Fruit fly (Drosophila melanogaster) whole organism, embryonic: ENCODE data around the gene Gr89a.

Experiments used
- Aef1 ChIP-seq: fragments of 200-800 bp; sonication (Bioruptor generic); IDR thresholded peaks from 3 replicates; pipeline ENCODE4 v1.3.6; 2022; ENCODE audit warnings: missing biosample characterization, missing genetic modification characterization
- Atf-2 ChIP-seq: fragments of 200-800 bp; sonication (Bioruptor generic); optimal IDR thresholded peaks from 2 replicates; lab custom pipeline; 2016; ENCODE audit warnings: missing biosample characterization, missing genetic modification characterization
- Atf3 ChIP-seq: fragments of 200-800 bp; sonication (Bioruptor generic); optimal IDR thresholded peaks from 3 replicates; lab custom pipeline; 2016; ENCODE audit warnings: missing biosample characterization, missing genetic modification characterization
- CG1024 ChIP-seq: fragments of 200-800 bp; sonication (Bioruptor generic); IDR thresholded peaks from 2 replicates; pipeline ENCODE4 v1.3.6; 2022; ENCODE audit warnings: missing biosample characterization, missing genetic modification characterization
- CG12104 ChIP-seq: fragments of 200-800 bp; sonication (Bioruptor generic); optimal IDR thresholded peaks from 3 replicates; lab custom pipeline; 2016; ENCODE audit warnings: missing biosample characterization, missing genetic modification characterization
- CG12299 ChIP-seq: fragments of 200-800 bp; sonication (Bioruptor generic); optimal IDR thresholded peaks from 2 replicates; lab custom pipeline; 2018; ENCODE audit warnings: missing biosample characterization, mild to moderate bottlenecking, missing genetic modification characterization
- CG13287 ChIP-seq: fragments of 200-800 bp; sonication (Bioruptor generic); IDR thresholded peaks from 2 replicates; pipeline ENCODE4 v1.3.6; 2022; ENCODE audit warnings: missing biosample characterization, missing genetic modification characterization; ENCODE audit not compliant: partially characterized antibody
- CG17568 ChIP-seq: fragments of 200-800 bp; sonication (Bioruptor generic); optimal IDR thresholded peaks from 2 replicates; lab custom pipeline; 2018; ENCODE audit warnings: missing biosample characterization, mild to moderate bottlenecking, missing genetic modification characterization, moderate library complexity
- CG17912 ChIP-seq: fragments of 200-800 bp; sonication (Bioruptor generic); optimal IDR thresholded peaks from 2 replicates; lab custom pipeline; 2018; ENCODE audit warnings: missing biosample characterization, mild to moderate bottlenecking, missing genetic modification characterization
- CG32767 ChIP-seq: fragments of 200-800 bp; sonication (Bioruptor generic); IDR thresholded peaks from 2 replicates; pipeline ENCODE4 v1.3.6; 2022; ENCODE audit warnings: missing biosample characterization, missing genetic modification characterization
- CG4707 ChIP-seq: fragments of 200-800 bp; sonication (Bioruptor generic); optimal IDR thresholded peaks from 2 replicates; lab custom pipeline; 2018; ENCODE audit warnings: missing biosample characterization, mild to moderate bottlenecking, missing genetic modification characterization, moderate library complexity
- CG5180 ChIP-seq: fragments of 200-800 bp; sonication (Bioruptor generic); optimal IDR thresholded peaks from 3 replicates; lab custom pipeline; 2017; ENCODE audit warnings: missing biosample characterization, missing genetic modification characterization, mild to moderate bottlenecking, moderate library complexity, missing genetic modification reagents
- CG7357 ChIP-seq: fragments of 200-800 bp; sonication (Bioruptor generic); IDR thresholded peaks from 3 replicates; pipeline ENCODE4 v1.3.6; 2022; ENCODE audit warnings: missing biosample characterization, missing genetic modification characterization
- CG7372 ChIP-seq: fragments of 200-800 bp; sonication (Bioruptor generic); IDR thresholded peaks from 2 replicates; pipeline ENCODE4 v1.3.6; 2022; ENCODE audit warnings: missing biosample characterization, missing genetic modification characterization
- CG7786 ChIP-seq: fragments of 200-800 bp; sonication (Bioruptor generic); optimal IDR thresholded peaks from 2 replicates; lab custom pipeline; 2016; ENCODE audit warnings: missing biosample characterization, missing genetic modification characterization
- CG7963 ChIP-seq: fragments of 200-800 bp; sonication (Bioruptor generic); IDR thresholded peaks from 3 replicates; pipeline ENCODE4 v1.3.6; 2022; ENCODE audit warnings: missing biosample characterization, missing genetic modification characterization; ENCODE audit not compliant: partially characterized antibody
- CG8478 ChIP-seq: fragments of >200 bp; optimal IDR thresholded peaks from 2 replicates; lab custom pipeline; 2018
- CG9727 ChIP-seq: fragments of 200-800 bp; sonication (Bioruptor generic); optimal IDR thresholded peaks from 3 replicates; lab custom pipeline; 2017; ENCODE audit warnings: missing biosample characterization, mild to moderate bottlenecking, missing genetic modification characterization
- D19B ChIP-seq: fragments of 200-800 bp; sonication (Bioruptor generic); optimal IDR thresholded peaks from 2 replicates; lab custom pipeline; 2017; ENCODE audit warnings: missing biosample characterization, mild to moderate bottlenecking, missing genetic modification characterization
- E2f1 ChIP-seq: fragments of 200-800 bp; sonication (Bioruptor generic); IDR thresholded peaks from 2 replicates; pipeline ENCODE4 v1.3.6; 2022; ENCODE audit warnings: missing biosample characterization, missing genetic modification characterization
- HLHmδ ChIP-seq: fragments of 200-800 bp; sonication (Bioruptor generic); optimal IDR thresholded peaks from 2 replicates; lab custom pipeline; 2018; ENCODE audit warnings: missing biosample characterization, mild to moderate bottlenecking, missing genetic modification characterization, moderate library complexity
- HmgD ChIP-seq: fragments of 200-800 bp; sonication (Bioruptor generic); optimal IDR thresholded peaks from 3 replicates; lab custom pipeline; 2016; ENCODE audit warnings: missing biosample characterization, missing genetic modification characterization
- MESR4 ChIP-seq: fragments of 200-800 bp; sonication (Bioruptor generic); optimal IDR thresholded peaks from 2 replicates; lab custom pipeline; 2018; ENCODE audit warnings: missing biosample characterization, mild to moderate bottlenecking, missing genetic modification characterization, moderate library complexity
- Mrtf ChIP-seq: fragments of 200-800 bp; sonication (Bioruptor generic); IDR thresholded peaks from 3 replicates; pipeline ENCODE4 v1.3.6; 2022; ENCODE audit warnings: missing biosample characterization, missing genetic modification characterization
- Taf1 ChIP-seq: fragments of 200-800 bp; sonication (Bioruptor generic); IDR thresholded peaks from 2 replicates; pipeline ENCODE4 v1.3.6; 2022; ENCODE audit warnings: missing biosample characterization, missing genetic modification characterization
- al ChIP-seq: fragments of 200-800 bp; sonication (Bioruptor generic); IDR thresholded peaks from 2 replicates; pipeline ENCODE4 v1.3.6; 2022; ENCODE audit warnings: missing biosample characterization, missing genetic modification characterization
- ara ChIP-seq: fragments of 200-800 bp; sonication (Bioruptor generic); IDR thresholded peaks from 2 replicates; pipeline ENCODE4 v1.3.6; 2022; ENCODE audit warnings: missing biosample characterization, missing genetic modification characterization
- bsh ChIP-seq, 2 experiments: fragments of 200-800 bp; sonication (Bioruptor generic); optimal IDR thresholded peaks; 2 replicates each; lab custom pipeline; 2017 to 2018; ENCODE audit warnings: mild to moderate bottlenecking in 2 of 2, missing biosample characterization in 2 of 2, missing genetic modification characterization in 2 of 2, moderate library complexity in 1 of 2
- cas ChIP-seq: fragments of 200-800 bp; sonication (Bioruptor generic); IDR thresholded peaks from 2 replicates; pipeline ENCODE4 v1.3.6; 2022; ENCODE audit warnings: missing biosample characterization, missing genetic modification characterization
- chn ChIP-seq: fragments of 200-800 bp; sonication (Bioruptor generic); optimal IDR thresholded peaks from 2 replicates; lab custom pipeline; 2016; ENCODE audit warnings: missing biosample characterization, missing genetic modification characterization
- dimm ChIP-seq: fragments of 200-800 bp; sonication (Bioruptor generic); IDR thresholded peaks from 2 replicates; pipeline ENCODE4 v1.3.6; 2022; ENCODE audit warnings: missing biosample characterization, missing genetic modification characterization
- fd96Cb ChIP-seq: fragments of 200-800 bp; sonication (Bioruptor generic); optimal IDR thresholded peaks from 2 replicates; lab custom pipeline; 2018; ENCODE audit warnings: missing biosample characterization, mild to moderate bottlenecking, missing genetic modification characterization, moderate library complexity
- gfzf ChIP-seq: fragments of 200-800 bp; sonication (Bioruptor generic); optimal IDR thresholded peaks from 2 replicates; lab custom pipeline; 2016; ENCODE audit warnings: missing biosample characterization, mild to moderate bottlenecking, missing genetic modification characterization, moderate library complexity
- her ChIP-seq: fragments of 200-800 bp; sonication (Bioruptor generic); optimal IDR thresholded peaks from 2 replicates; lab custom pipeline; 2016; ENCODE audit warnings: missing biosample characterization, missing genetic modification characterization
- klu ChIP-seq: fragments of 200-800 bp; sonication (Bioruptor generic); IDR thresholded peaks from 2 replicates; pipeline ENCODE4 v1.3.6; 2022; ENCODE audit warnings: missing biosample characterization, missing genetic modification characterization
- knrl ChIP-seq: fragments of 200-800 bp; sonication (Bioruptor generic); IDR thresholded peaks from 3 replicates; pipeline ENCODE4 v1.3.6; 2022; ENCODE audit warnings: missing biosample characterization, missing genetic modification characterization; ENCODE audit not compliant: partially characterized antibody
- otp ChIP-seq: fragments of 200-800 bp; sonication (Bioruptor generic); IDR thresholded peaks from 3 replicates; pipeline ENCODE4, ENCODE4 v1.3.6; 2022; ENCODE audit warnings: missing biosample characterization, missing genetic modification characterization
- pfk ChIP-seq: fragments of 200-800 bp; sonication (Bioruptor generic); optimal IDR thresholded peaks from 2 replicates; lab custom pipeline; 2018; ENCODE audit warnings: missing biosample characterization, mild to moderate bottlenecking, missing genetic modification characterization, moderate library complexity
- pum ChIP-seq: fragments of 200-800 bp; sonication (Bioruptor generic); optimal IDR thresholded peaks from 2 replicates; lab custom pipeline; 2016; ENCODE audit warnings: missing biosample characterization, missing genetic modification characterization
- ranshi ChIP-seq: fragments of 200-800 bp; sonication (Bioruptor generic); IDR thresholded peaks from 2 replicates; pipeline ENCODE4 v1.3.6; 2022; ENCODE audit warnings: missing biosample characterization, missing genetic modification characterization
- schlank ChIP-seq: fragments of 200-800 bp; sonication (Bioruptor generic); optimal IDR thresholded peaks from 2 replicates; lab custom pipeline; 2018; ENCODE audit warnings: missing biosample characterization, mild to moderate bottlenecking, missing genetic modification characterization
- scrt ChIP-seq: fragments of 200-800 bp; sonication (Bioruptor generic); optimal IDR thresholded peaks from 2 replicates; lab custom pipeline; 2018; ENCODE audit warnings: missing biosample characterization, mild to moderate bottlenecking, missing genetic modification characterization, moderate library complexity
- sim ChIP-seq: fragments of 200-800 bp; sonication (Bioruptor generic); IDR thresholded peaks from 2 replicates; pipeline ENCODE4 v1.3.6; 2022; ENCODE audit warnings: missing biosample characterization, missing genetic modification characterization
- sima ChIP-seq: fragments of 200-800 bp; sonication (Bioruptor generic); optimal IDR thresholded peaks from 2 replicates; lab custom pipeline; 2016; ENCODE audit warnings: missing biosample characterization, missing genetic modification characterization
- sr ChIP-seq: fragments of 200-800 bp; sonication (Bioruptor generic); IDR thresholded peaks from 3 replicates; pipeline ENCODE4 v1.3.6; 2022; ENCODE audit warnings: missing biosample characterization, missing genetic modification characterization
- tio ChIP-seq: fragments of 200-800 bp; sonication (Bioruptor generic); optimal IDR thresholded peaks from 2 replicates; lab custom pipeline; 2017; ENCODE audit warnings: missing biosample characterization, missing genetic modification characterization, inconsistent platforms
- tna ChIP-seq: fragments of 200-800 bp; sonication (Bioruptor generic); IDR thresholded peaks from 2 replicates; pipeline ENCODE4 v1.3.6; 2022; ENCODE audit warnings: missing biosample characterization, missing genetic modification characterization; ENCODE audit not compliant: partially characterized antibody
- wdn ChIP-seq: fragments of 200-800 bp; sonication (Bioruptor generic); IDR thresholded peaks from 2 replicates; pipeline ENCODE4 v1.3.6; 2022; ENCODE audit warnings: missing biosample characterization, missing genetic modification characterization
- wek ChIP-seq: fragments of 200-800 bp; sonication (Bioruptor generic); optimal IDR thresholded peaks from 3 replicates; lab custom pipeline; 2018; ENCODE audit warnings: missing biosample characterization, mild to moderate bottlenecking, missing genetic modification characterization, moderate library complexity
- zfh2 ChIP-seq: fragments of 200-800 bp; sonication (Bioruptor generic); optimal IDR thresholded peaks from 2 replicates; lab custom pipeline; 2016; ENCODE audit warnings: missing biosample characterization, missing genetic modification characterization

Gene Gr89a

DNA sequence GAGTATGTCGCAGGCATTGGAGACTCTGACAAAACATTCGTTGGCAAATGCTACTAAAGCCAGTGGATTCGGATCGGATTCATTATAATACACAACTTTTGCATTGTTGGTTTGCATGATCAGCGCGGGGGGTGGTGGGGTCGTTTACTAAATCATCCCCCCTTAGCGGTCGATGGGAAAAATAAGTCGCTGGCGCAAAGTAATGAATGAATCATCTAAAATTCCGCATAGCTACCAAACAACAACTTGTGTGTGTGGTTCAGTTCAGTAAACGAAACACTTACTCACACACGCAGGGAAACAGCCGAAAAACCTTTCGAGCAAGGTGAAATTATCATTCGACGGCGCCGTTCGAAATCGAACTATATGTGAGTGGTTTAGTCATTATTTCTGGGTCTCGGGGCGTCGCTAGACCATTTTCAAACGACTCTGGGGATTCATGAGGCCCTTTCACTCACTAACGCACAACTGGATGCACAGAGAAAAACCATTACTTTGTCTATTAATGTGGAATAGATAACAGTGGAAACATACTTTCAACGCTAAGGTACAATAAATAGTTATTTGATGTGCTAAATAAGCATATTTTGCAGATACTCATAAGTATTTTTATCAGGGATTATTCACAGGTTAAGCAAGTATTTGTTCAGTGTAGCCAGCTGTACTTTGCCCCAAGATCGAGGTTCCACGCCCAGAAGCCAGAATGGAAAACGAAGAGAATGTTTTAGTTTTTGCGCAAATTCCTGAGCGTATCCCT lies 50.2 kb downstream of the Gr89a start (continued):
- TF ChIP-seq CG12104 (GFP tag; lab: Kevin White, UChicago) (no peak), sima (no peak), schlank (tag; lab: Kevin White, UChicago) (peak; percentile 59), tio (GFP tag; lab: Kevin White, UChicago) (peak; percentile 51), zfh2 (GFP tag; lab: Kevin White, UChicago) (peak; percentile 65), CG32767 (GFP tag; lab: Robert Waterston, UW) (peak; percentile 68), CG13287 (GFP tag; lab: Robert Waterston, UW) (no peak), CG9727 (GFP tag; lab: Kevin White, UChicago) (peak; percentile 75), sim (GFP tag; lab: Robert Waterston, UW) (peak; percentile 87), CG12299 (tag; lab: Kevin White, UChicago) (peak; percentile 54), scrt (peak; percentile 44), gfzf (GFP tag; lab: Kevin White, UChicago) (no peak), ara (GFP tag; lab: Robert Waterston, UW) (peak; percentile 93), ranshi (peak; percentile 76), tna (GFP tag; lab: Robert Waterston, UW) (no peak), HmgD (no peak), Mrtf (GFP tag; lab: Robert Waterston, UW) (peak; percentile 68; the same call in 2 of the 3 replicates), knrl (GFP tag; lab: Robert Waterston, UW) (no peak), CG5180 (GFP tag; lab: Kevin White, UChicago) (no peak), CG17912 (GFP tag; lab: Kevin White, UChicago) (no peak), pum (GFP tag; lab: Kevin White, UChicago) (peak; percentile 25), bsh (GFP tag; optimal IDR thresholded peaks at IDR 0.05; lab: Kevin White, UChicago) (peak; percentile 91 to 96), Atf-2 (GFP tag; lab: Kevin White, UChicago) (peak; percentile 40), MESR4 (GFP tag; lab: Kevin White, UChicago) (no peak), her (peak; percentile 57), CG1024 (GFP tag; lab: Robert Waterston, UW) (peak; percentile 78), dimm (GFP tag; lab: Robert Waterston, UW) (peak; percentile 75), pfk (GFP tag; lab: Kevin White, UChicago) (no peak), CG4707 (GFP tag; lab: Kevin White, UChicago) (peak; percentile 81), klu (GFP tag; lab: Robert Waterston, UW) (no peak), cas (GFP tag; lab: Robert Waterston, UW) (peak; percentile 73), otp (GFP tag; lab: Robert Waterston, UW) (peak; percentile 93), sr (GFP tag; lab: Robert Waterston, UW) (peak; percentile 62; the same call in 2 of the 3 replicates), Aef1 (peak; percentile 72), wdn (peak; percentile 79), CG17568 (peak; percentile 49), D19B (no peak), Atf3 (GFP tag; lab: Kevin White, UChicago) (peak; percentile 19), CG7786 (GFP tag; lab: Kevin White, UChicago) (peak; percentile 77), Taf1 (GFP tag; lab: Robert Waterston, UW) (peak; percentile 36; the same call in 1 of the 2 replicates), chn (peak; percentile 13), CG7963 (GFP tag; lab: Robert Waterston, UW) (no peak), CG7357 (peak; percentile 55; the same call in 2 of the 3 replicates), CG7372 (GFP tag; lab: Robert Waterston, UW) (peak; percentile 71; the same call in 1 of the 2 replicates), HLHmδ (no peak), E2f1 (GFP tag; lab: Robert Waterston, UW) (peak; percentile 81), wek (GFP tag; lab: Kevin White, UChicago) (peak; percentile 75), CG8478 (no peak), fd96Cb (tag; lab: Kevin White, UChicago) (peak; percentile 77), al (GFP tag; lab: Robert Waterston, UW) (peak; percentile 54; the same call in 1 of the 2 replicates)
